Worm (Caenorhabditis elegans): Measurements from ENCODE around the gene sax-1.

The sax-1 gene

ce11 chrX:3631550-3631949 is 18.4 kb downstream of the sax-1 start:
- TF ChIP-seq aly-1 (tag; optimal IDR thresholded peaks at IDR 0.05), result no peak
- no peak for TF ChIP-seq F13C5.2 (tag; optimal IDR thresholded peaks at IDR 0.05)
- TF ChIP-seq tbx-11 (GFP tag; IDR thresholded peaks at IDR 0.05), result peak; percentile 65
- no peak for TF ChIP-seq pes-1 (GFP tag; IDR thresholded peaks at IDR 0.05)
- no peak for TF ChIP-seq hmg-4 (GFP tag; optimal IDR thresholded peaks at IDR 0.05)
- no peak for TF ChIP-seq hnd-1 (tag; optimal IDR thresholded peaks at IDR 0.05)
- no peak for TF ChIP-seq ama-1 (optimal IDR thresholded peaks at IDR 0.05)
- TF ChIP-seq sea-1 (GFP tag; conservative IDR thresholded peaks at IDR 0.05), result peak; percentile 72; the same call in 1 of the 2 replicates
- TF ChIP-seq tbx-37 (GFP tag; conservative IDR thresholded peaks at IDR 0.05), result no peak
- TF ChIP-seq scrt-1 (GFP tag; IDR thresholded peaks at IDR 0.05), result 0 out of 2 replicates have a peak, but pooled peaks have one; percentile 60
- TF ChIP-seq ceh-36 (tag; optimal IDR thresholded peaks at IDR 0.05), result no peak
- no peak for TF ChIP-seq hmbx-1 (tag; optimal IDR thresholded peaks at IDR 0.05)
- TF ChIP-seq flt-1 (GFP tag; IDR thresholded peaks at IDR 0.05), result no peak
- TF ChIP-seq tra-4 (tag; optimal IDR thresholded peaks at IDR 0.05), result no peak
- TF ChIP-seq B0310.2 (tag; optimal IDR thresholded peaks at IDR 0.05), result no peak
- TF ChIP-seq ets-7 (tag; optimal IDR thresholded peaks at IDR 0.05), result no peak

DNA sequence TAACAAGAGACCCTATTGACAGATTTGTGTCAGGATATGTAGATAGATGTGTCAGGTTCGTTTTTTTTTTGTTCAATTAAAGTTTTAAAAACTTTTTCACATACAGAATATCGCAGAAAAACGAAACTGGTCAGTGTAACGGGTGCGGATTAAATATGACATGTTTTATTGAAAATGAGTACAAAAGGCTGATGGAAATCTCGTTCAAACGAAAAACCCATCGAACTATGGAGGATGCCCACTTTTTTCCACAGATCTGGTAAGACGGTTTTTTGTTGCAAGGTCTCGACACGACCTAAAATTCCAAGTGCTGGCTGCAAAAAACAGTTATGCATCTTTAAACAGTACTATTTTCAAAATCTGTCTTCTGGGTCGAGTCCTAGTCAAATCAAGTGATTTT is 19.9 kb downstream of the sax-1 start:
- TF ChIP-seq hnd-1 (tag; optimal IDR thresholded peaks at IDR 0.05) (no peak), ceh-36 (tag; optimal IDR thresholded peaks at IDR 0.05) (no peak), F13C5.2 (tag; optimal IDR thresholded peaks at IDR 0.05) (no peak), B0310.2 (tag; optimal IDR thresholded peaks at IDR 0.05) (no peak), ama-1 (optimal IDR thresholded peaks at IDR 0.05) (no peak), pes-1 (GFP tag; IDR thresholded peaks at IDR 0.05) (no peak), scrt-1 (GFP tag; IDR thresholded peaks at IDR 0.05) (no peak), hmg-4 (GFP tag; optimal IDR thresholded peaks at IDR 0.05) (no peak)

- TF ChIP-seq ceh-13 (GFP tag; optimal IDR thresholded peaks at IDR 0.05) (no peak), hnd-1 (tag; optimal IDR thresholded peaks at IDR 0.05) (no peak), pes-1 (GFP tag; IDR thresholded peaks at IDR 0.05) (no peak), ets-7 (tag; optimal IDR thresholded peaks at IDR 0.05) (no peak), F13C5.2 (tag; optimal IDR thresholded peaks at IDR 0.05) (no peak), tra-4 (tag; optimal IDR thresholded peaks at IDR 0.05) (no peak), flt-1 (GFP tag; IDR thresholded peaks at IDR 0.05) (no peak), scrt-1 (GFP tag; IDR thresholded peaks at IDR 0.05) (no peak), ama-1 (optimal IDR thresholded peaks at IDR 0.05) (no peak), tbx-37 (GFP tag; conservative IDR thresholded peaks at IDR 0.05) (no peak), tbx-11 (GFP tag; IDR thresholded peaks at IDR 0.05) (no peak), hmbx-1 (tag; optimal IDR thresholded peaks at IDR 0.05) (no peak), B0310.2 (tag; optimal IDR thresholded peaks at IDR 0.05) (no peak)
Measured at ce11 chrX:3628016-3628415, 21.9 kb downstream of the sax-1 start, which contains the start of gene vep-2. Gene vep-2 (plus strand): TSS chrX:3628316.

ce11 chrX:3625599-3625998 is 24.4 kb downstream of the sax-1 start:
- TF ChIP-seq ets-7 (tag; optimal IDR thresholded peaks at IDR 0.05) (no peak), hnd-1 (tag; optimal IDR thresholded peaks at IDR 0.05) (no peak), sea-1 (GFP tag; conservative IDR thresholded peaks at IDR 0.05) (no peak), ceh-13 (GFP tag; optimal IDR thresholded peaks at IDR 0.05) (no peak), ceh-36 (tag; optimal IDR thresholded peaks at IDR 0.05) (no peak), hmg-4 (GFP tag; optimal IDR thresholded peaks at IDR 0.05) (no peak), tra-4 (tag; optimal IDR thresholded peaks at IDR 0.05) (no peak), aly-1 (tag; optimal IDR thresholded peaks at IDR 0.05) (no peak), tbx-37 (GFP tag; conservative IDR thresholded peaks at IDR 0.05) (no peak), B0310.2 (tag; optimal IDR thresholded peaks at IDR 0.05) (no peak), F13C5.2 (tag; optimal IDR thresholded peaks at IDR 0.05) (no peak), tbx-11 (GFP tag; IDR thresholded peaks at IDR 0.05) (no peak), ama-1 (optimal IDR thresholded peaks at IDR 0.05) (no peak), scrt-1 (GFP tag; IDR thresholded peaks at IDR 0.05) (no peak), pes-1 (GFP tag; IDR thresholded peaks at IDR 0.05) (no peak)

DNA sequence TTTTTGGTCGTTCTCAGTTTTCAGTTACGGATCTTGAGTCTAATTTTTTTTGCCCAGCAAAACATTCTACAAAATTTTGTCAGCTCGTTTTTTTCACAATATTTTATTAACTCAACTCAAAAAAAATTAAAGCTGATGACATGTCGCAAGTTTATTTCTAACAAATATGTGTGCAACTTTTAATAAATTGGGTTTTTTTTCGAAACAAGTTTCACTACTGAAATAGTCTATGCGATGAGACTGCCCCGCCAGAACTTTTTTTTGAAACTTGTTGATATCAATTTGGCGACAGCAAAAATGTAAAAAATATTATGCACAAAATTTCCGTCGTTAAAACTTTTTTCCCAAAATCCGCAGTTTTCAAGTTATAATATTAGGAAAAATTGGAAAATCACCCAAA is 26.8 kb downstream of the sax-1 start, which contains the start of gene C18B2.2:
C18B2.2 (plus strand) TSS at position 301 of the 400 bp plus-strand sequence.
- no peak for TF ChIP-seq hnd-1 (tag; optimal IDR thresholded peaks at IDR 0.05)
- TF ChIP-seq aly-1 (tag; optimal IDR thresholded peaks at IDR 0.05), result no peak
- TF ChIP-seq ets-7 (tag; optimal IDR thresholded peaks at IDR 0.05), result no peak
- no peak for TF ChIP-seq B0310.2 (tag; optimal IDR thresholded peaks at IDR 0.05)
- TF ChIP-seq tbx-37 (GFP tag; conservative IDR thresholded peaks at IDR 0.05), result no peak
- TF ChIP-seq pes-1 (GFP tag; IDR thresholded peaks at IDR 0.05), result no peak

ce11 chrX:3618842-3619241 is 31.1 kb downstream of the sax-1 start:
- TF ChIP-seq flt-1 (GFP tag; IDR thresholded peaks at IDR 0.05) (no peak), ets-7 (tag; optimal IDR thresholded peaks at IDR 0.05) (no peak), aly-1 (tag; optimal IDR thresholded peaks at IDR 0.05) (no peak), tbx-37 (GFP tag; conservative IDR thresholded peaks at IDR 0.05) (no peak), hmbx-1 (tag; optimal IDR thresholded peaks at IDR 0.05) (no peak), hnd-1 (tag; optimal IDR thresholded peaks at IDR 0.05) (no peak), B0310.2 (tag; optimal IDR thresholded peaks at IDR 0.05) (no peak), sea-1 (GFP tag; conservative IDR thresholded peaks at IDR 0.05) (no peak), ceh-13 (GFP tag; optimal IDR thresholded peaks at IDR 0.05) (no peak), tra-4 (tag; optimal IDR thresholded peaks at IDR 0.05) (no peak), F13C5.2 (tag; optimal IDR thresholded peaks at IDR 0.05) (no peak), pes-1 (GFP tag; IDR thresholded peaks at IDR 0.05) (no peak), tbx-11 (GFP tag; IDR thresholded peaks at IDR 0.05) (no peak), ama-1 (optimal IDR thresholded peaks at IDR 0.05) (no peak), ceh-36 (tag; optimal IDR thresholded peaks at IDR 0.05) (no peak), hmg-4 (GFP tag; optimal IDR thresholded peaks at IDR 0.05) (no peak), scrt-1 (GFP tag; IDR thresholded peaks at IDR 0.05) (no peak)

DNA sequence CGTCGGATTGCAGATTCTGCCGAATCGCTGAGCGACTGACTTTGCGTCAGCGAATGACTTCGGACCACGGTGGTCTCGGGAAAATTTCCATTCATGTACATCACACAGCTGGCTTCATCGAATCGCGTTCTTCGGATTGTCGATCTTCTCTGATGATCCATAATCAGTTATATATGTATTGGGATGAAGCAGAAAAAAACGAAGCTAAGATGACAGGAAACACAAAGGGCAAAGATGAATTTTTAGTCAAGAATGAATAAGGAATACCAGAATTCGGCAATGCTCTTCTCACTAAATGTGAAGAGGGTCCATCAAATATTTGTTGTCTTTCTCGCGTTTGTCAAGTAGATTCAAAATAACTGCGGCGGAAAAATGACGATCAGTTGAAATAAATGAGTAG is 32.7 kb downstream of the sax-1 start, which contains the start of gene del-9:
del-9 (minus strand) TSS at position 101 of the 400 bp plus-strand sequence.
- TF ChIP-seq aly-1 (tag; optimal IDR thresholded peaks at IDR 0.05) (no peak), B0310.2 (tag; optimal IDR thresholded peaks at IDR 0.05) (no peak), flt-1 (GFP tag; IDR thresholded peaks at IDR 0.05) (no peak), tbx-11 (GFP tag; IDR thresholded peaks at IDR 0.05) (no peak), ceh-36 (tag; optimal IDR thresholded peaks at IDR 0.05) (no peak), ceh-13 (GFP tag; optimal IDR thresholded peaks at IDR 0.05) (no peak), hmbx-1 (tag; optimal IDR thresholded peaks at IDR 0.05) (no peak), scrt-1 (GFP tag; IDR thresholded peaks at IDR 0.05) (no peak), tbx-37 (GFP tag; conservative IDR thresholded peaks at IDR 0.05) (no peak), pes-1 (GFP tag; IDR thresholded peaks at IDR 0.05) (no peak), F13C5.2 (tag; optimal IDR thresholded peaks at IDR 0.05) (no peak), sea-1 (GFP tag; conservative IDR thresholded peaks at IDR 0.05) (no peak), tra-4 (tag; optimal IDR thresholded peaks at IDR 0.05) (no peak), ama-1 (optimal IDR thresholded peaks at IDR 0.05) (no peak), hmg-4 (GFP tag; optimal IDR thresholded peaks at IDR 0.05) (no peak)
